Worm (Caenorhabditis elegans) whole organism, L2 larva: ENCODE results near the gene Y6E2A.7.

Experiments used
- alr-1 ChIP-seq: fragments of 150-350 bp; optimal IDR thresholded peaks from 2 replicates; lab custom pipeline; 2014; ENCODE audit warnings: missing biosample characterization, missing genetic modification characterization
- blmp-1 ChIP-seq: sonication (generic microtip); optimal IDR thresholded peaks from 2 replicates; lab custom pipeline; 2017; ENCODE audit warnings: missing genetic modification characterization, mild to moderate bottlenecking, missing compliant biosample characterization, antibody characterized with exemption, moderate library complexity; ENCODE audit not compliant: insufficient read depth
- ceh-16 ChIP-seq: fragments of 150-350 bp; optimal IDR thresholded peaks from 2 replicates; lab custom pipeline; 2014; ENCODE audit warnings: missing biosample characterization, missing genetic modification characterization
- fos-1 ChIP-seq: fragments of 150-350 bp; optimal IDR thresholded peaks from 2 replicates; lab custom pipeline; 2014; ENCODE audit warnings: missing biosample characterization, missing genetic modification characterization
- lin-13 ChIP-seq: fragments of 150-350 bp; optimal IDR thresholded peaks from 2 replicates; lab custom pipeline; 2014; ENCODE audit warnings: missing biosample characterization, missing genetic modification reagents, missing genetic modification characterization
- lin-39 ChIP-seq: fragments of 150-350 bp; optimal IDR thresholded peaks from 2 replicates; lab custom pipeline; 2014; ENCODE audit warnings: missing biosample characterization, missing genetic modification reagents, missing genetic modification characterization
- lsy-2 ChIP-seq, 2 experiments: fragments of 150-350 bp in 1 of 2; sonication (generic microtip) in 1 of 2; optimal IDR thresholded peaks; 2 replicates each; lab custom pipeline; 2014 to 2017; ENCODE audit warnings: missing biosample characterization in 2 of 2, missing genetic modification characterization in 2 of 2
- unc-55 ChIP-seq: fragments of 150-350 bp; sonication (generic microtip); optimal IDR thresholded peaks from 3 replicates; lab custom pipeline; 2014; ENCODE audit warnings: missing biosample characterization, missing genetic modification reagents, missing genetic modification characterization
- unc-62 ChIP-seq: fragments of 150-350 bp; optimal IDR thresholded peaks from 2 replicates; lab custom pipeline; 2014; ENCODE audit warnings: missing biosample characterization, missing genetic modification reagents, missing genetic modification characterization
- ztf-11 ChIP-seq: sonication (generic microtip); optimal IDR thresholded peaks from 2 replicates; lab custom pipeline; 2017; ENCODE audit warnings: missing biosample characterization, missing genetic modification characterization
- ztf-4 ChIP-seq: fragments of 150-350 bp; optimal IDR thresholded peaks from 2 replicates; lab custom pipeline; 2014; ENCODE audit warnings: missing biosample characterization, missing genetic modification characterization

DNA sequence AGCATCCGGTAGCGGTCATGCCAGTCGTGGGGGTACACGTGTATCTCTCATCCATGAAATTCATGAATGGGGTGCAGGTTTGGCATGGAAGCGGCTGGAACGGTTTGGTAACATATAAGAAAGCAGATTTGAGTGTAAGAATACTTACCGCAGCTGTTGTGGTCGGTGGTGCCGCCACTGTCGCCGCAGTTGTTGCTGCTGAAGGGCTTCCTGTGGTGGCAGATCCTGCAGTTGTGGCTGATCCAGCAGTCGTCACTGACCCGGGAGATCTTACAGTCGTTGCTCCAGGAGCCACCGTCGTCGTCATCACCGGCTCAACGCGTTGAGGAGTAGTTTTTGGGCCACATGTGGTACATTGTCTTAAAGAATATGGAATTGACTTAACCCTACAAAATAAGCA lies 13.3 kb downstream of the Y6E2A.7 start:
- TF ChIP-seq fos-1 (tag; lab: Kevin White, UChicago) = no peak
- TF ChIP-seq unc-55 (GFP tag; lab: Kevin White, UChicago) = no peak
- no peak for TF ChIP-seq ztf-4 (tag; lab: Kevin White, UChicago)
- TF ChIP-seq lin-39 (tag; lab: Kevin White, UChicago) = no peak
- no peak for TF ChIP-seq lin-13
- TF ChIP-seq alr-1 (tag; lab: Kevin White, UChicago) = no peak
- TF ChIP-seq lsy-2 (tag; optimal IDR thresholded peaks at IDR 0.05; lab: Kevin White, UChicago) = no peak
- no peak for TF ChIP-seq ceh-16 (tag; lab: Kevin White, UChicago)
- no peak for TF ChIP-seq blmp-1 (tag; lab: Kevin White, UChicago)
- TF ChIP-seq ztf-11 (tag; lab: Kevin White, UChicago) = no peak
- TF ChIP-seq unc-62 (GFP tag; lab: Kevin White, UChicago) = no peak
